In genomic region chr3L:908508-909162, dm6 we compare ENCODE assay signal across 2 fruit fly cellular contexts.
TF ChIP-seq lines count a peak whose summit lies in the region.

nerfin-1 (plus strand) TSS chr3L:909112.

TF ChIP-seq in whole organism, embryonic, 481 proteins besides CTCF, POLR2A, EP300 and RAD21 (continued from another document and continues in another):
- TF ChIP-seq dmrt11E (tag; optimal IDR thresholded peaks at IDR 0.05; lab: Kevin White, UChicago) (peak; percentile 33), CG18619 (GFP tag; optimal IDR thresholded peaks at IDR 0.05; lab: Kevin White, UChicago) (no peak), phol (tag; optimal IDR thresholded peaks at IDR 0.05; lab: Kevin White, UChicago) (peak; percentile 44), CG9932 (GFP tag; IDR thresholded peaks at IDR 0.05; lab: Robert Waterston, UW) (no peak), bcd (GFP tag; optimal IDR thresholded peaks at IDR 0.05; lab: Kevin White, UChicago) (peak; percentile 16), CG4820 (GFP tag; optimal IDR thresholded peaks at IDR 0.05; lab: Kevin White, UChicago) (peak; percentile 16), CG2120 (GFP tag; optimal IDR thresholded peaks at IDR 0.05; lab: Kevin White, UChicago) (peak; percentile 7), lola (GFP tag; optimal IDR thresholded peaks at IDR 0.05; lab: Kevin White, UChicago) (peak in 1 of 3 experiments; percentile 59), CG9437 (GFP tag; optimal IDR thresholded peaks at IDR 0.05; lab: Kevin White, UChicago) (peak; percentile 32), crp (GFP tag; optimal IDR thresholded peaks at IDR 0.05; lab: Kevin White, UChicago) (peak in 1 of 2 experiments; percentile 32), wek (GFP tag; optimal IDR thresholded peaks at IDR 0.05; lab: Kevin White, UChicago) (no peak), Meics (GFP tag; optimal IDR thresholded peaks at IDR 0.05; lab: Kevin White, UChicago) (peak; percentile 23), CG7372 (GFP tag; IDR thresholded peaks at IDR 0.05; lab: Robert Waterston, UW) (no peak), Hr3 (GFP tag; optimal IDR thresholded peaks at IDR 0.05; lab: Kevin White, UChicago) (peak; percentile 27), CG6254 (GFP tag; optimal IDR thresholded peaks at IDR 0.05; lab: Kevin White, UChicago) (peak; percentile 70), chinmo (GFP tag; IDR thresholded peaks at IDR 0.05; lab: Robert Waterston, UW; ENCODE audit: partially characterized antibody) (no peak), Hmr (GFP tag; optimal IDR thresholded peaks at IDR 0.05; lab: Kevin White, UChicago) (peak; percentile 14), CG30431 (GFP tag; optimal IDR thresholded peaks at IDR 0.05; lab: Kevin White, UChicago) (peak; percentile 13), cg (GFP tag; optimal IDR thresholded peaks at IDR 0.05; lab: Kevin White, UChicago) (peak; percentile 61), Rx (GFP tag; IDR thresholded peaks at IDR 0.05; lab: Robert Waterston, UW) (no peak), bsh (GFP tag; optimal IDR thresholded peaks at IDR 0.05; lab: Kevin White, UChicago) (peak in 1 of 2 experiments; percentile 17), CG17361 (GFP tag; IDR thresholded peaks at IDR 0.05; lab: Robert Waterston, UW) (peak; percentile 73; the same call in 2 of the 3 replicates), twi (tag; optimal IDR thresholded peaks at IDR 0.05; lab: Kevin White, UChicago) (peak; percentile 45), NC2β (GFP tag; optimal IDR thresholded peaks at IDR 0.05; lab: Kevin White, UChicago) (peak; percentile 8), ssp (GFP tag; IDR thresholded peaks at IDR 0.05; lab: Robert Waterston, UW) (0 out of 2 replicates have a peak, but pooled peaks have one; percentile 26), jumu (GFP tag; optimal IDR thresholded peaks at IDR 0.05; lab: Kevin White, UChicago) (peak; percentile 10), CG6689 (GFP tag; IDR thresholded peaks at IDR 0.05; lab: Robert Waterston, UW) (peak; percentile 27; the same call in 1 of the 2 replicates), row (GFP tag; IDR thresholded peaks at IDR 0.05; lab: Robert Waterston, UW) (peak; percentile 36; the same call in 1 of the 3 replicates), HLH54F (GFP tag; optimal IDR thresholded peaks at IDR 0.05; lab: Kevin White, UChicago) (no peak), Ssrp (tag; optimal IDR thresholded peaks at IDR 0.05; lab: Kevin White, UChicago) (peak; percentile 44), zf30C (GFP tag; optimal IDR thresholded peaks at IDR 0.05; lab: Kevin White, UChicago) (peak; percentile 71), CG14710 (tag; optimal IDR thresholded peaks at IDR 0.05; lab: Kevin White, UChicago) (peak; percentile 33), CG17385 (GFP tag; optimal IDR thresholded peaks at IDR 0.05; lab: Kevin White, UChicago) (peak; percentile 9), bab2 (GFP tag; optimal IDR thresholded peaks at IDR 0.05; lab: Kevin White, UChicago) (no peak), CG3995 (GFP tag; optimal IDR thresholded peaks at IDR 0.05; lab: Kevin White, UChicago) (no peak), Adf1 (GFP tag; IDR thresholded peaks at IDR 0.05; lab: Robert Waterston, UW) (no peak; the same call in 1 of the 2 replicates), chif (GFP tag; optimal IDR thresholded peaks at IDR 0.05; lab: Kevin White, UChicago) (peak in 1 of 2 experiments; percentile 51), fd96Cb (tag; optimal IDR thresholded peaks at IDR 0.05; lab: Kevin White, UChicago) (peak; percentile 25), Pdp1 (GFP tag; optimal IDR thresholded peaks at IDR 0.05; lab: Kevin White, UChicago) (peak in 1 of 2 experiments; percentile 15), Blimp-1 (GFP tag; optimal IDR thresholded peaks at IDR 0.05; lab: Kevin White, UChicago) (peak; percentile 14), dmrt99B (tag; optimal IDR thresholded peaks at IDR 0.05; lab: Kevin White, UChicago) (peak; percentile 39), Mes4 (GFP tag; optimal IDR thresholded peaks at IDR 0.05; lab: Kevin White, UChicago) (peak; percentile 3), Kr (GFP tag; optimal IDR thresholded peaks at IDR 0.05; lab: Kevin White, UChicago) (peak; percentile 88), nerfin-1 (tag; optimal IDR thresholded peaks at IDR 0.05; lab: Kevin White, UChicago) (peak; percentile 93), Abd-B (GFP tag; optimal IDR thresholded peaks at IDR 0.05; lab: Kevin White, UChicago) (peak; percentile 1), CG10431 (GFP tag; optimal IDR thresholded peaks at IDR 0.05; lab: Kevin White, UChicago) (no peak), CG8089 (GFP tag; optimal IDR thresholded peaks at IDR 0.05; lab: Kevin White, UChicago) (no peak), kay (GFP tag; optimal IDR thresholded peaks at IDR 0.05; lab: Kevin White, UChicago) (no peak), D19A (tag; optimal IDR thresholded peaks at IDR 0.05; lab: Kevin White, UChicago) (peak; percentile 12), Xbp1 (GFP tag; optimal IDR thresholded peaks at IDR 0.05; lab: Kevin White, UChicago) (peak; percentile 16), toy (GFP tag; IDR thresholded peaks at IDR 0.05; lab: Robert Waterston, UW) (no peak), lab (GFP tag; optimal IDR thresholded peaks at IDR 0.05; lab: Kevin White, UChicago) (peak; percentile 33), CG8924 (tag; optimal IDR thresholded peaks at IDR 0.05; lab: Kevin White, UChicago) (peak; percentile 24), Antp (GFP tag; optimal IDR thresholded peaks at IDR 0.05; lab: Kevin White, UChicago) (peak; percentile 26), tll (GFP tag; optimal IDR thresholded peaks at IDR 0.05; lab: Kevin White, UChicago) (peak in 1 of 2 experiments; percentile 68), CG9609 (GFP tag; optimal IDR thresholded peaks at IDR 0.05; lab: Kevin White, UChicago) (peak; percentile 19), CG12391 (tag; optimal IDR thresholded peaks at IDR 0.05; lab: Kevin White, UChicago) (peak; percentile 15), sim (GFP tag; IDR thresholded peaks at IDR 0.05; lab: Robert Waterston, UW) (no peak), CG1602 (GFP tag; optimal IDR thresholded peaks at IDR 0.05; lab: Kevin White, UChicago) (peak; percentile 14), H15 (GFP tag; IDR thresholded peaks at IDR 0.05; lab: Robert Waterston, UW) (0 out of 3 replicates have a peak, but pooled peaks have one; percentile 31), CG10267 (tag; optimal IDR thresholded peaks at IDR 0.05; lab: Kevin White, UChicago) (no peak), seq (GFP tag; IDR thresholded peaks at IDR 0.05; lab: Robert Waterston, UW) (no peak), CG18262 (tag; optimal IDR thresholded peaks at IDR 0.05; lab: Kevin White, UChicago) (peak; percentile 59), CG2712 (tag; optimal IDR thresholded peaks at IDR 0.05; lab: Kevin White, UChicago) (peak; percentile 19), chn (GFP tag; optimal IDR thresholded peaks at IDR 0.05; lab: Kevin White, UChicago) (peak; percentile 10)

TF ChIP-seq in whole organism, prepupa, 60 proteins besides CTCF, POLR2A, EP300 and RAD21 (continued from another document):
- TF ChIP-seq CG6808 (GFP tag; optimal IDR thresholded peaks at IDR 0.05; lab: Kevin White, UChicago) (no peak), Lpt (GFP tag; optimal IDR thresholded peaks at IDR 0.05; lab: Kevin White, UChicago) (no peak), Smox (GFP tag; optimal IDR thresholded peaks at IDR 0.05; lab: Kevin White, UChicago) (peak; percentile 22), CG11762 (GFP tag; optimal IDR thresholded peaks at IDR 0.05; lab: Kevin White, UChicago; ENCODE audit: insufficient read depth) (no peak), dsx (GFP tag; optimal IDR thresholded peaks at IDR 0.05; lab: Kevin White, UChicago; ENCODE audit: poor library complexity, severe bottlenecking) (no peak), CG11902 (GFP tag; optimal IDR thresholded peaks at IDR 0.05; lab: Kevin White, UChicago) (no peak), vri (GFP tag; optimal IDR thresholded peaks at IDR 0.05; lab: Kevin White, UChicago) (no peak), dac (GFP tag; optimal IDR thresholded peaks at IDR 0.05; lab: Kevin White, UChicago) (no peak), pdm3 (GFP tag; optimal IDR thresholded peaks at IDR 0.05; lab: Kevin White, UChicago) (peak; percentile 5), Sox14 (GFP tag; optimal IDR thresholded peaks at IDR 0.05; lab: Kevin White, UChicago) (no peak), fkh (GFP tag; optimal IDR thresholded peaks at IDR 0.05; lab: Kevin White, UChicago) (no peak), CG3032 (tag; optimal IDR thresholded peaks at IDR 0.05; lab: Kevin White, UChicago) (no peak), Sox102F (GFP tag; optimal IDR thresholded peaks at IDR 0.05; lab: Kevin White, UChicago) (no peak), CG32006 (GFP tag; optimal IDR thresholded peaks at IDR 0.05; lab: Kevin White, UChicago) (peak; percentile 2)
TF ChIP-seq in whole organism, prepupa: peak in this region for 13.
